Fruit fly (Drosophila melanogaster) whole organism, wandering third instar larva: ENCODE results near the gene eRF1.

Source experiments
- Abd-B ChIP-seq: fragments of >200 bp; optimal IDR thresholded peaks from 2 replicates; lab custom pipeline; 2017; ENCODE audit warnings: missing biosample characterization, missing genetic modification characterization
- CG32264 ChIP-seq: fragments of 200-800 bp; sonication (Bioruptor generic); optimal IDR thresholded peaks from 2 replicates; lab custom pipeline; 2016; ENCODE audit warnings: missing biosample characterization, missing genetic modification characterization
- CG9705 ChIP-seq: fragments of 200-800 bp; sonication (Bioruptor generic); optimal IDR thresholded peaks from 2 replicates; lab custom pipeline; 2018; ENCODE audit warnings: missing biosample characterization, mild to moderate bottlenecking, missing genetic modification characterization
- CrebA ChIP-seq: fragments of 200-800 bp; sonication (Bioruptor generic); optimal IDR thresholded peaks from 2 replicates; lab custom pipeline; 2016; ENCODE audit warnings: missing biosample characterization, mild to moderate bottlenecking, missing genetic modification characterization, borderline replicate concordance
- Dif ChIP-seq: fragments of 200-275, 200-300 bp; sonication (Bioruptor generic); optimal IDR thresholded peaks from 2 replicates; lab custom pipeline; 2018; ENCODE audit warnings: missing biosample characterization, missing genetic modification characterization; ENCODE audit not compliant: partially characterized antibody
- GATAd ChIP-seq: sonication (Bioruptor generic); optimal IDR thresholded peaks from 2 replicates; lab custom pipeline; 2016; ENCODE audit warnings: missing biosample characterization, missing genetic modification characterization
- HLH106 ChIP-seq: fragments of 200-800 bp; optimal IDR thresholded peaks from 3 replicates; lab custom pipeline; 2019; ENCODE audit warnings: missing biosample characterization, mild to moderate bottlenecking, missing genetic modification characterization, moderate library complexity
- Hnf4 ChIP-seq: fragments of 200-800 bp; sonication (Bioruptor generic); optimal IDR thresholded peaks from 2 replicates; lab custom pipeline; 2016; ENCODE audit warnings: missing biosample characterization, mild to moderate bottlenecking, missing genetic modification characterization
- Hr83 ChIP-seq: fragments of 200-300 bp; sonication (Bioruptor generic); optimal IDR thresholded peaks from 2 replicates; lab custom pipeline; 2016; ENCODE audit warnings: missing biosample characterization, mild to moderate bottlenecking, missing genetic modification characterization, moderate library complexity; ENCODE audit not compliant: poor library complexity, severe bottlenecking
- Jra ChIP-seq: sonication (Bioruptor generic); optimal IDR thresholded peaks from 2 replicates; lab custom pipeline; 2016; ENCODE audit warnings: missing biosample characterization, missing genetic modification characterization
- Mio ChIP-seq: sonication (Bioruptor generic); optimal IDR thresholded peaks from 2 replicates; lab custom pipeline; 2016; ENCODE audit warnings: missing biosample characterization, missing genetic modification characterization
- Myc ChIP-seq: fragments of >200 bp; optimal IDR thresholded peaks from 2 replicates; lab custom pipeline; 2017
- OdsH ChIP-seq: fragments of 200-800 bp; sonication (Bioruptor generic); optimal IDR thresholded peaks from 2 replicates; lab custom pipeline; 2016; ENCODE audit warnings: missing biosample characterization, mild to moderate bottlenecking, missing genetic modification characterization
- Rel ChIP-seq, 2 experiments: fragments of 200-800 bp; sonication (Bioruptor generic) in 1 of 2; optimal IDR thresholded peaks; 2 replicates in 1 of 2; 3 replicates in 1 of 2; lab custom pipeline; 2016 to 2019; ENCODE audit warnings: mild to moderate bottlenecking in 2 of 2, missing biosample characterization in 2 of 2, missing genetic modification characterization in 2 of 2, moderate library complexity in 1 of 2
- Sp1 ChIP-seq: fragments of 200-800 bp; sonication (Bioruptor generic); optimal IDR thresholded peaks from 3 replicates; lab custom pipeline; 2019; ENCODE audit warnings: missing biosample characterization, mild to moderate bottlenecking, missing genetic modification characterization, moderate library complexity
- Vsx2 ChIP-seq: fragments of 200-300, 225-300 bp; sonication (Bioruptor generic); optimal IDR thresholded peaks from 2 replicates; lab custom pipeline; 2018; ENCODE audit warnings: missing biosample characterization, missing genetic modification characterization; ENCODE audit not compliant: partially characterized antibody
- br ChIP-seq: fragments of 200-800 bp; sonication (Bioruptor generic); optimal IDR thresholded peaks from 2 replicates; lab custom pipeline; 2016; ENCODE audit warnings: missing biosample characterization, missing genetic modification characterization
- brk ChIP-seq: fragments of 200-800 bp; sonication (Bioruptor generic); optimal IDR thresholded peaks from 2 replicates; lab custom pipeline; 2016; ENCODE audit warnings: missing biosample characterization, mild to moderate bottlenecking, missing genetic modification characterization
- dl ChIP-seq, 2 experiments: fragments of 175-275, 200-275 bp in 1 of 2; fragments of 200-275 bp in 1 of 2; sonication (Bioruptor generic); optimal IDR thresholded peaks; lab custom pipeline; 2018; ENCODE audit warnings: mild to moderate bottlenecking in 2 of 2, missing biosample characterization in 2 of 2, missing genetic modification characterization in 2 of 2, moderate library complexity in 2 of 2; ENCODE audit not compliant: partially characterized antibody in 2 of 2, insufficient read depth in 1 of 2
- dmrt93B ChIP-seq: fragments of 200-800 bp; sonication (Bioruptor generic); optimal IDR thresholded peaks from 2 replicates; lab custom pipeline; 2018; ENCODE audit warnings: missing biosample characterization, mild to moderate bottlenecking, missing genetic modification characterization
- ey ChIP-seq: fragments of 200-800 bp; sonication (Bioruptor generic); optimal IDR thresholded peaks from 2 replicates; lab custom pipeline; 2016; ENCODE audit warnings: missing biosample characterization, missing genetic modification characterization
- foxo ChIP-seq, 2 experiments: fragments of 200-800 bp; sonication (Bioruptor generic); optimal IDR thresholded peaks; 2 replicates in 1 of 2; 3 replicates in 1 of 2; lab custom pipeline; 2016 to 2017; ENCODE audit warnings: missing biosample characterization in 2 of 2, missing genetic modification characterization in 2 of 2
- h ChIP-seq: fragments of 200-800 bp; sonication (Bioruptor generic); optimal IDR thresholded peaks from 3 replicates; lab custom pipeline; 2016; ENCODE audit warnings: missing biosample characterization, mild to moderate bottlenecking, missing genetic modification characterization
- lola ChIP-seq: fragments of >200 bp; optimal IDR thresholded peaks from 2 replicates; lab custom pipeline; 2017; ENCODE audit warnings: missing biosample characterization, missing genetic modification characterization
- pan ChIP-seq: fragments of >200 bp; optimal IDR thresholded peaks from 2 replicates; lab custom pipeline; 2017
- psq ChIP-seq: fragments of 200-800 bp; sonication (Bioruptor generic); optimal IDR thresholded peaks from 3 replicates; lab custom pipeline; 2017; ENCODE audit warnings: missing biosample characterization, mild to moderate bottlenecking, missing genetic modification characterization, moderate library complexity
- rgr ChIP-seq: fragments of 200-800 bp; sonication (Bioruptor generic); optimal IDR thresholded peaks from 3 replicates; lab custom pipeline; 2016; ENCODE audit warnings: missing biosample characterization, mild to moderate bottlenecking, missing genetic modification characterization
- sage ChIP-seq: fragments of 200-800 bp; sonication (Bioruptor generic); optimal IDR thresholded peaks from 2 replicates; lab custom pipeline; 2016; ENCODE audit warnings: missing biosample characterization, mild to moderate bottlenecking, missing genetic modification characterization
- usp ChIP-seq: fragments of >200 bp; optimal IDR thresholded peaks from 2 replicates; lab custom pipeline; 2017; ENCODE audit warnings: missing biosample characterization, missing genetic modification characterization
- woc ChIP-seq: sonication (Bioruptor generic); optimal IDR thresholded peaks from 2 replicates; lab custom pipeline; 2016; ENCODE audit warnings: missing biosample characterization, mild to moderate bottlenecking, missing genetic modification characterization

The eRF1 gene

DNA sequence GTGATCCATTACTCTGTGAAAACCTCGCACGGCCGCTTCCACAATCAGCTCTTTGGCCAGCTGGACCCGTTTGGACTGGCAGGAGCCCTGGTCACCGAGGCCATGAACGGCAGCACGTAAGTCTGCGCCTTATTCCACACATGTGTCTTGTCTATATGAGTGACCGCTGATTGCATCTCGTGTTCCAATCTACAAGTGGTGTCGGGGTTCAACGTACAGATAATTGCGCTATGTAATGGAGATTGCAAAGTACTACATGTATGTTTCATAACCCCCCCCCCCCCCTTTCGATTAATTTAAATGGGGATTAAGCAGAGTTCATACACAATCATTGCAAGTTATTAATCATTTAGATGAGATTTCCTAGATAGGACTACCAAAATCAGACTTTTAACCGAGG lies 6.7 kb downstream of the eRF1 start:
- no peak for TF ChIP-seq pan (lab: Kevin White, UChicago)
- TF ChIP-seq CG9705 (GFP tag; lab: Kevin White, UChicago) = no peak
- no peak for TF ChIP-seq sage
- no peak for TF ChIP-seq Rel (GFP tag; optimal IDR thresholded peaks at IDR 0.05; lab: Kevin White, UChicago)
- peak; percentile 2 for TF ChIP-seq Rel (tag; optimal IDR thresholded peaks at IDR 0.05; lab: Kevin White, UChicago)
- no peak for TF ChIP-seq Abd-B (GFP tag; lab: Kevin White, UChicago)
- TF ChIP-seq Sp1 = no peak

- TF ChIP-seq CrebA (GFP tag; lab: Kevin White, UChicago) (no peak), Vsx2 (GFP tag; lab: Kevin White, UChicago) (peak; percentile 75), Rel (GFP tag; optimal IDR thresholded peaks at IDR 0.05; lab: Kevin White, UChicago) (no peak), Rel (tag; optimal IDR thresholded peaks at IDR 0.05; lab: Kevin White, UChicago) (peak; percentile 12), Myc (no peak)
- TF ChIP-seq, all 38 proteins: peak for 2
Observed at dm6 chr3L:20356613-20357012, 8.5 kb downstream of the eRF1 start, which contains the start of gene kin17. kin17 (plus strand) TSS chr3L:20356807.

dm6 chr3L:20358212-20358611 lies 10.1 kb downstream of the eRF1 start, which contains the start of gene CG5665:
CG5665 (plus strand) TSS chr3L:20358512.
- no peak for TF ChIP-seq h (GFP tag; lab: Kevin White, UChicago)
- TF ChIP-seq Hr83 = no peak
- no peak for TF ChIP-seq sage
- no peak for TF ChIP-seq Mio
- no peak for TF ChIP-seq dl (GFP tag; optimal IDR thresholded peaks at IDR 0.05; lab: Kevin White, UChicago; ENCODE audit: insufficient read depth in 1 of 2, partially characterized antibody in 2 of 2)
- TF ChIP-seq OdsH (GFP tag; lab: Kevin White, UChicago) = no peak
- TF ChIP-seq usp (GFP tag; lab: Kevin White, UChicago) = no peak
- no peak for TF ChIP-seq Rel (GFP tag; optimal IDR thresholded peaks at IDR 0.05; lab: Kevin White, UChicago)
- TF ChIP-seq Rel (tag; optimal IDR thresholded peaks at IDR 0.05; lab: Kevin White, UChicago) = no peak
- TF ChIP-seq pan (lab: Kevin White, UChicago) = no peak
- no peak for TF ChIP-seq rgr (GFP tag; lab: Kevin White, UChicago)
- TF ChIP-seq Abd-B (GFP tag; lab: Kevin White, UChicago) = no peak
- TF ChIP-seq GATAd = no peak
- no peak for TF ChIP-seq ey (GFP tag; lab: Kevin White, UChicago)
- no peak for TF ChIP-seq psq (GFP tag; lab: Kevin White, UChicago)
- TF ChIP-seq foxo (GFP tag; optimal IDR thresholded peaks at IDR 0.05; lab: Kevin White, UChicago) = no peak
- TF ChIP-seq woc (GFP tag; lab: Kevin White, UChicago) = no peak
- TF ChIP-seq Hnf4 (GFP tag; lab: Kevin White, UChicago) = no peak

dm6 chr3L:20361389-20361788 lies 13.2 kb downstream of the eRF1 start, which contains the start of gene Prim2:
Prim2 (minus strand) TSS chr3L:20361585.
- TF ChIP-seq brk (GFP tag; lab: Kevin White, UChicago) = no peak
- TF ChIP-seq foxo (GFP tag; optimal IDR thresholded peaks at IDR 0.05; lab: Kevin White, UChicago) = no peak
- no peak for TF ChIP-seq GATAd
- TF ChIP-seq Rel (GFP tag; optimal IDR thresholded peaks at IDR 0.05; lab: Kevin White, UChicago) = no peak
- peak; percentile 71 for TF ChIP-seq Rel (tag; optimal IDR thresholded peaks at IDR 0.05; lab: Kevin White, UChicago)

dm6 chr3L:20366074-20366473 lies 17.9 kb downstream of the eRF1 start:
- peak; percentile 2 for TF ChIP-seq Dif (GFP tag; lab: Kevin White, UChicago)
- no peak for TF ChIP-seq CrebA (GFP tag; lab: Kevin White, UChicago)
- TF ChIP-seq HLH106 = no peak
- TF ChIP-seq OdsH (GFP tag; lab: Kevin White, UChicago) = no peak
- no peak for TF ChIP-seq usp (GFP tag; lab: Kevin White, UChicago)
- no peak for TF ChIP-seq lola (GFP tag; lab: Kevin White, UChicago)
- no peak for TF ChIP-seq pan (lab: Kevin White, UChicago)
- peak; percentile 89 for TF ChIP-seq h (GFP tag; lab: Kevin White, UChicago)
- no peak for TF ChIP-seq Rel (GFP tag; optimal IDR thresholded peaks at IDR 0.05; lab: Kevin White, UChicago)
- peak; percentile 33 for TF ChIP-seq Rel (tag; optimal IDR thresholded peaks at IDR 0.05; lab: Kevin White, UChicago)
- TF ChIP-seq brk (GFP tag; lab: Kevin White, UChicago) = no peak
- TF ChIP-seq foxo (GFP tag; optimal IDR thresholded peaks at IDR 0.05; lab: Kevin White, UChicago) = no peak
- TF ChIP-seq br (GFP tag; lab: Kevin White, UChicago) = no peak
- no peak for TF ChIP-seq dl (GFP tag; optimal IDR thresholded peaks at IDR 0.05; lab: Kevin White, UChicago; ENCODE audit: insufficient read depth in 1 of 2, partially characterized antibody in 2 of 2)
- no peak for TF ChIP-seq CG32264 (GFP tag; lab: Kevin White, UChicago)
- TF ChIP-seq Jra (GFP tag; lab: Kevin White, UChicago) = no peak
- no peak for TF ChIP-seq Sp1
- no peak for TF ChIP-seq GATAd
- TF ChIP-seq dmrt93B = no peak
